Worm (Caenorhabditis elegans) whole organism, midembryonic: ENCODE data around the gene C16C8.9.

Source experiments
- T22C8.4 ChIP-seq: fragments of 200-800 bp; sonication (Bioruptor generic); IDR thresholded peaks from 2 replicates; pipeline ENCODE4 v1.3.6; 2022; ENCODE audit warnings: missing genetic modification characterization, missing compliant biosample characterization
- cog-1 ChIP-seq: sonication (generic microtip); optimal IDR thresholded peaks from 2 replicates; lab custom pipeline; 2016; ENCODE audit warnings: missing genetic modification characterization, missing compliant biosample characterization
- flt-1 ChIP-seq: fragments of 200-800 bp; sonication (Bioruptor generic); IDR thresholded peaks from 2 replicates; pipeline ENCODE4 v1.3.6; 2022; ENCODE audit warnings: missing genetic modification characterization, missing compliant biosample characterization
- klf-2 ChIP-seq: fragments of 200-800 bp; sonication (Bioruptor generic); conservative IDR thresholded peaks from 2 replicates; pipeline ENCODE4 v1.3.6; 2022; ENCODE audit warnings: missing genetic modification reagents, missing genetic modification characterization, missing compliant biosample characterization
- med-1 ChIP-seq: sonication (generic microtip); optimal IDR thresholded peaks from 2 replicates; lab custom pipeline; 2017; ENCODE audit warnings: missing genetic modification characterization, mild to moderate bottlenecking, missing compliant biosample characterization, antibody characterized with exemption, missing genetic modification reagents; ENCODE audit not compliant: insufficient read depth
- ref-1 ChIP-seq: fragments of 200-800 bp; sonication (Bioruptor generic); conservative IDR thresholded peaks from 2 replicates; pipeline ENCODE4 v1.3.6; 2022; ENCODE audit warnings: missing genetic modification reagents, missing genetic modification characterization, missing compliant biosample characterization
- tab-1 ChIP-seq: fragments of 200-800 bp; sonication (Bioruptor generic); IDR thresholded peaks from 2 replicates; pipeline ENCODE4 v1.3.6; 2022; ENCODE audit warnings: missing genetic modification characterization, missing compliant biosample characterization
- ztf-23 ChIP-seq: fragments of 200-800 bp; sonication (Bioruptor generic); IDR thresholded peaks from 2 replicates; pipeline ENCODE4 v1.3.6; 2022; ENCODE audit warnings: missing genetic modification reagents, missing genetic modification characterization, missing compliant biosample characterization
- ztf-29 ChIP-seq: fragments of 200-800 bp; sonication (Bioruptor generic); IDR thresholded peaks from 2 replicates; pipeline ENCODE4 v1.3.6; 2022; ENCODE audit warnings: missing genetic modification reagents, missing genetic modification characterization, missing compliant biosample characterization

DNA sequence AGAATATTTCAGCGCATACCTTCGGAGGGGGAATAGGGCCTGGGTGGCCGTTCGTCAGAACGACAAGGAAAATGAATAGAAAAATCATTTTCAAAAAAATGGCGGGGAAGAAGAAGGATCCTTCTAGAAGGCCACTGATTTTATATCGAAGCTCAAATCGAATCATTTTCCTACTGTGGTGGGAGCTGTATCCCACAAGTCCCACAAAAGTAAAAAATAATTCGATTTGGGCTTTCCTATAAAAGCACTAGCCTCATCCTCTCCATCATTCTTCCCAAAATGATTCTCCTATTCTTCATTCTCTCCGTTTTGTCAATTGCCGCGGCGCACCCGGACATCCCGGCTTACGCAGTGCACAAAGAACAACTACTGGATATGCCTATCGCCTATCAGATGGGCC is 4.8 kb downstream of the C16C8.9 start, which contains the start of the genes C16C8.26 and C16C8.19:
- no peak for TF ChIP-seq klf-2
- TF ChIP-seq flt-1 (GFP tag; lab: Robert Waterston, UW) = no peak
- TF ChIP-seq ztf-29 (GFP tag; lab: Robert Waterston, UW) = no peak; the same call in 1 of the 2 replicates
- no peak for TF ChIP-seq ref-1 (GFP tag; lab: Robert Waterston, UW)
- no peak for TF ChIP-seq med-1 (GFP tag; lab: Kevin White, UChicago)
- no peak for TF ChIP-seq tab-1 (GFP tag; lab: Robert Waterston, UW)
- no peak for TF ChIP-seq ztf-23 (GFP tag; lab: Robert Waterston, UW)
- TF ChIP-seq cog-1 (tag; lab: Kevin White, UChicago) = no peak
- no peak for TF ChIP-seq T22C8.4 (GFP tag; lab: Robert Waterston, UW)
